Fruit fly (Drosophila melanogaster): ENCODE measurements around the gene CG31751.

The CG31751 gene

DNA sequence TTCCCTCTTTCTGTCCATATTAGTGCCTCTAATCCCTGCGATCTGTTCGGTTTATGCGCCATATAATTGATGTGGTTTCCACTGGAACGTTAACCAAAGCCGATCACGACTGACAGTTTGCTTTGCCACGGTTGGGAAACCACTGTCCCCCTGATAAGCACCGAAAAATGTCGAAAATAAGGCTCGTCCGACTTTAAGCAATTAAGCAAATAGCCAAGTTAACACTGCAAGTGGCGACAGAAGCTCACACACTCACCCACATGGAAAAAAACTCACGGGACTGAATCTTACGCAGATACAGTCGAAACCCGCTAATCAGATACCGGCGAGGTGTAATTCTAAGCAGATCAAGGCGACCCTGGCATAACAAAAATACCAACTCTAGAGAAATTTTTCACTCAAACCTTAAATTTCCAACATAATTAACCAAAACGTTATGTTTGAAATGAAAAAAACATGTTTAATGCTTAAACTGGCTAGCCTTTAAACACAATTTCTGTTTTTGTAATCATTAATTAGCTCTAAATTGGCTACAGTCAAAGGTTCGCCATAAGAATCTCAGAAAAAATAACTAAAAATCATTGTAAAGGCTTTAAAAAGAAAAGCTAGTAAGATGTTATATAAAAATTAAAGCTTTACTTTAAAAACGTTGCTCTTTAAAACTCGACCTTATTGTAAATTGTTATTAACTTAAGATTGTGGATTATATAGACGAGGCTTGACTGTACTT, 1.1 kb downstream of the CG31751 start (continued):
- TF ChIP-seq CG13894 (tag; optimal IDR thresholded peaks at IDR 0.05): no peak
- peak; percentile 49 for TF ChIP-seq CoRest (tag; optimal IDR thresholded peaks at IDR 0.05)
- no peak; the same call in 1 of the 2 replicates for TF ChIP-seq Drgx (GFP tag; IDR thresholded peaks at IDR 0.05)
- TF ChIP-seq CG17385 (GFP tag; optimal IDR thresholded peaks at IDR 0.05): peak; percentile 20
- no peak for TF ChIP-seq emc (GFP tag; optimal IDR thresholded peaks at IDR 0.05)
- no peak for TF ChIP-seq Gug (GFP tag; IDR thresholded peaks at IDR 0.05)
- no peak for TF ChIP-seq sens-2 (GFP tag; IDR thresholded peaks at IDR 0.05)
- no peak for TF ChIP-seq tx (GFP tag; optimal IDR thresholded peaks at IDR 0.05)
- no peak for TF ChIP-seq NC2β (GFP tag; optimal IDR thresholded peaks at IDR 0.05)
- no peak for TF ChIP-seq fru (optimal IDR thresholded peaks at IDR 0.05)
- no peak for TF ChIP-seq CG3847 (GFP tag; IDR thresholded peaks at IDR 0.05)
- TF ChIP-seq vfl (GFP tag; optimal IDR thresholded peaks at IDR 0.05): no peak
- TF ChIP-seq phol (tag; optimal IDR thresholded peaks at IDR 0.05): peak; percentile 13
- TF ChIP-seq nau (GFP tag; optimal IDR thresholded peaks at IDR 0.05): no peak
- TF ChIP-seq PHDP (tag; optimal IDR thresholded peaks at IDR 0.05): no peak
- TF ChIP-seq chif (GFP tag; optimal IDR thresholded peaks at IDR 0.05): no peak
- no peak for TF ChIP-seq CG8281 (tag; optimal IDR thresholded peaks at IDR 0.05)
- no peak for TF ChIP-seq sqz (GFP tag; optimal IDR thresholded peaks at IDR 0.05)
- TF ChIP-seq ranshi (GFP tag; IDR thresholded peaks at IDR 0.05): 0 out of 2 replicates have a peak, but pooled peaks have one; percentile 31
- TF ChIP-seq CG4328 (GFP tag; optimal IDR thresholded peaks at IDR 0.05): peak; percentile 12
- no peak for TF ChIP-seq yki (optimal IDR thresholded peaks at IDR 0.05)
- TF ChIP-seq Poxn (GFP tag; IDR thresholded peaks at IDR 0.05): no peak
- no peak for TF ChIP-seq az2 (GFP tag; optimal IDR thresholded peaks at IDR 0.05)
- no peak for TF ChIP-seq cg (GFP tag; optimal IDR thresholded peaks at IDR 0.05)
- no peak for TF ChIP-seq gem (tag; optimal IDR thresholded peaks at IDR 0.05)
- TF ChIP-seq grau (tag; optimal IDR thresholded peaks at IDR 0.05): peak; percentile 86
- no peak for TF ChIP-seq eve (GFP tag; optimal IDR thresholded peaks at IDR 0.05)
- TF ChIP-seq Dfd (GFP tag; optimal IDR thresholded peaks at IDR 0.05): no peak
- peak; percentile 48 for TF ChIP-seq CG9437 (GFP tag; optimal IDR thresholded peaks at IDR 0.05)
- no peak for TF ChIP-seq CG2202 (tag; optimal IDR thresholded peaks at IDR 0.05)
- TF ChIP-seq Dref (GFP tag; IDR thresholded peaks at IDR 0.05): no peak
- TF ChIP-seq dmrt11E (tag; optimal IDR thresholded peaks at IDR 0.05): no peak
- no peak for TF ChIP-seq esg (GFP tag; conservative IDR thresholded peaks at IDR 0.05)
- no peak for TF ChIP-seq CG3838 (GFP tag; optimal IDR thresholded peaks at IDR 0.05)
- TF ChIP-seq CG12104 (GFP tag; optimal IDR thresholded peaks at IDR 0.05): peak; percentile 5
- TF ChIP-seq CG12769 (tag; optimal IDR thresholded peaks at IDR 0.05): no peak
- TF ChIP-seq Elba2 (GFP tag; optimal IDR thresholded peaks at IDR 0.05): no peak
- TF ChIP-seq Mes4 (GFP tag; optimal IDR thresholded peaks at IDR 0.05): no peak
- TF ChIP-seq Hr3 (GFP tag; optimal IDR thresholded peaks at IDR 0.05): no peak
- no peak for TF ChIP-seq CG4854 (GFP tag; optimal IDR thresholded peaks at IDR 0.05)
- TF ChIP-seq CrebB (tag; optimal IDR thresholded peaks at IDR 0.05): no peak
- no peak for TF ChIP-seq CG1792 (GFP tag; optimal IDR thresholded peaks at IDR 0.05)
- no peak for TF ChIP-seq hbn (GFP tag; IDR thresholded peaks at IDR 0.05; ENCODE audit: partially characterized antibody)
- no peak for TF ChIP-seq CG34422 (GFP tag; IDR thresholded peaks at IDR 0.05)
- no peak for TF ChIP-seq CG6254 (GFP tag; optimal IDR thresholded peaks at IDR 0.05)
- no peak for TF ChIP-seq twi (tag; optimal IDR thresholded peaks at IDR 0.05)
- no peak for TF ChIP-seq CG2129 (GFP tag; IDR thresholded peaks at IDR 0.05; ENCODE audit: partially characterized antibody)
- no peak for TF ChIP-seq NK7.1 (GFP tag; optimal IDR thresholded peaks at IDR 0.05)
- TF ChIP-seq ems (GFP tag; optimal IDR thresholded peaks at IDR 0.05): no peak
- no peak for TF ChIP-seq HLHmδ (GFP tag; optimal IDR thresholded peaks at IDR 0.05)
- TF ChIP-seq CG18764 (GFP tag; optimal IDR thresholded peaks at IDR 0.05): no peak

All from whole organism, embryonic.